Fruit fly (Drosophila melanogaster) whole organism, prepupa: Measurements from ENCODE around the gene CG7406.
A peak's percentile ranks its signal among the peaks of the same experiment; 100 is the strongest.

Experiments
- Blimp-1 ChIP-seq: fragments of 200-800 bp; sonication (Bioruptor generic); optimal IDR thresholded peaks from 3 replicates; lab custom pipeline; 2017; ENCODE audit warnings: missing biosample characterization, missing genetic modification characterization, mild to moderate bottlenecking, moderate library complexity, missing genetic modification reagents
- CG11294 ChIP-seq: fragments of 200-800 bp; sonication (Bioruptor generic); IDR thresholded peaks from 2 replicates; pipeline ENCODE4 v1.3.6; 2022; ENCODE audit warnings: missing biosample characterization, missing genetic modification characterization
- CG1621 ChIP-seq: fragments of 200-800 bp; sonication (Bioruptor generic); optimal IDR thresholded peaks from 3 replicates; lab custom pipeline; 2018; ENCODE audit warnings: missing biosample characterization, mild to moderate bottlenecking, missing genetic modification characterization
- CG16779 ChIP-seq: fragments of 200-800 bp; sonication (Bioruptor generic); optimal IDR thresholded peaks from 3 replicates; lab custom pipeline; 2017; ENCODE audit warnings: missing biosample characterization, mild to moderate bottlenecking, missing genetic modification characterization
- CG3032 ChIP-seq: fragments of 200-800 bp; optimal IDR thresholded peaks from 2 replicates; lab custom pipeline; 2019; ENCODE audit warnings: missing biosample characterization, mild to moderate bottlenecking, missing genetic modification characterization, moderate library complexity
- CG32006 ChIP-seq: fragments of 200-800 bp; sonication (Bioruptor generic); optimal IDR thresholded peaks from 3 replicates; lab custom pipeline; 2017; ENCODE audit warnings: missing biosample characterization, mild to moderate bottlenecking, missing genetic modification characterization
- CG34406 ChIP-seq: fragments of 200-800 bp; sonication (Bioruptor generic); optimal IDR thresholded peaks from 3 replicates; lab custom pipeline; 2016; ENCODE audit warnings: missing biosample characterization, missing genetic modification characterization
- CG3919 ChIP-seq: fragments of 200-800 bp; sonication (Bioruptor generic); optimal IDR thresholded peaks from 3 replicates; lab custom pipeline; 2016; ENCODE audit warnings: missing biosample characterization, missing genetic modification characterization
- CG4318 ChIP-seq: fragments of 200-800 bp; sonication (Bioruptor generic); optimal IDR thresholded peaks from 3 replicates; lab custom pipeline; 2017; ENCODE audit warnings: missing biosample characterization, mild to moderate bottlenecking, missing genetic modification characterization
- CG6276 ChIP-seq: fragments of 200-800 bp; sonication (Bioruptor generic); optimal IDR thresholded peaks from 2 replicates; lab custom pipeline; 2017; ENCODE audit warnings: missing biosample characterization, mild to moderate bottlenecking, missing genetic modification characterization
- CG6808 ChIP-seq: fragments of 200-800 bp; sonication (Bioruptor generic); optimal IDR thresholded peaks from 3 replicates; lab custom pipeline; 2017; ENCODE audit warnings: missing biosample characterization, missing genetic modification characterization, mild to moderate bottlenecking, moderate library complexity, missing genetic modification reagents
- CG8119 ChIP-seq: fragments of 200-800 bp; sonication (Bioruptor generic); IDR thresholded peaks from 3 replicates; pipeline ENCODE4 v1.3.6; 2022; ENCODE audit warnings: missing biosample characterization, missing genetic modification characterization
- CG9139 ChIP-seq: fragments of 200-800 bp; sonication (Bioruptor generic); optimal IDR thresholded peaks from 3 replicates; lab custom pipeline; 2017; ENCODE audit warnings: missing biosample characterization, mild to moderate bottlenecking, missing genetic modification characterization
- Eip78C ChIP-seq: fragments of 200-800 bp; sonication (Bioruptor generic); peaks from one replicate; lab custom pipeline; 2016; ENCODE audit warnings: missing biosample characterization, missing genetic modification characterization
- Eip93F ChIP-seq: fragments of 200-800 bp; sonication (Bioruptor generic); optimal IDR thresholded peaks from 2 replicates; lab custom pipeline; 2016; ENCODE audit warnings: missing biosample characterization, mild to moderate bottlenecking, missing genetic modification characterization
- Ets21C ChIP-seq: fragments of 200-800 bp; sonication (Bioruptor generic); optimal IDR thresholded peaks from 3 replicates; lab custom pipeline; 2016; ENCODE audit warnings: missing biosample characterization, missing genetic modification characterization
- Ets96B ChIP-seq: fragments of 200-800 bp; optimal IDR thresholded peaks from 2 replicates; lab custom pipeline; 2019; ENCODE audit warnings: missing biosample characterization, mild to moderate bottlenecking, missing genetic modification characterization, moderate library complexity
- Hr38 ChIP-seq: sonication (Bioruptor generic); optimal IDR thresholded peaks from 2 replicates; lab custom pipeline; 2016; ENCODE audit warnings: missing biosample characterization, missing genetic modification characterization
- OdsH ChIP-seq: fragments of 200-800 bp; sonication (Bioruptor generic); optimal IDR thresholded peaks from 3 replicates; lab custom pipeline; 2016; ENCODE audit warnings: missing biosample characterization, missing genetic modification characterization
- achi ChIP-seq: fragments of 200-800 bp; sonication (Bioruptor generic); optimal IDR thresholded peaks from 3 replicates; lab custom pipeline; 2016; ENCODE audit warnings: missing biosample characterization, missing genetic modification characterization
- acj6 ChIP-seq: fragments of 200-800 bp; sonication (Bioruptor generic); optimal IDR thresholded peaks from 3 replicates; lab custom pipeline; 2016; ENCODE audit warnings: missing biosample characterization, missing genetic modification characterization
- cyc ChIP-seq: fragments of 200-800 bp; sonication (Bioruptor generic); optimal IDR thresholded peaks from 3 replicates; lab custom pipeline; 2016; ENCODE audit warnings: missing biosample characterization, missing genetic modification characterization
- dac ChIP-seq: fragments of 200-800 bp; sonication (Bioruptor generic); optimal IDR thresholded peaks from 2 replicates; lab custom pipeline; 2017; ENCODE audit warnings: missing biosample characterization, mild to moderate bottlenecking, missing genetic modification characterization
- esn ChIP-seq: fragments of 200-800 bp; sonication (Bioruptor generic); optimal IDR thresholded peaks from 2 replicates; lab custom pipeline; 2016; ENCODE audit warnings: missing biosample characterization, mild to moderate bottlenecking, missing genetic modification characterization, moderate library complexity
- fd85E ChIP-seq: fragments of 200-800 bp; sonication (Bioruptor generic); optimal IDR thresholded peaks from 3 replicates; lab custom pipeline; 2016; ENCODE audit warnings: missing biosample characterization, missing genetic modification characterization
- fkh ChIP-seq: fragments of 200-800 bp; sonication (Bioruptor generic); optimal IDR thresholded peaks from 3 replicates; lab custom pipeline; 2017; ENCODE audit warnings: missing biosample characterization, mild to moderate bottlenecking, missing genetic modification characterization, moderate library complexity
- pdm3 ChIP-seq: fragments of 200-800 bp; sonication (Bioruptor generic); optimal IDR thresholded peaks from 3 replicates; lab custom pipeline; 2016; ENCODE audit warnings: missing biosample characterization, missing genetic modification characterization
- svp ChIP-seq: fragments of 200-800 bp; sonication (Bioruptor generic); peaks from one replicate; lab custom pipeline; 2016; ENCODE audit warnings: missing biosample characterization, missing genetic modification characterization
- topi ChIP-seq: fragments of 200-800 bp; sonication (Bioruptor generic); optimal IDR thresholded peaks from 3 replicates; lab custom pipeline; 2016; ENCODE audit warnings: missing biosample characterization, missing genetic modification characterization
- vri ChIP-seq: fragments of 200-800 bp; sonication (Bioruptor generic); optimal IDR thresholded peaks from 3 replicates; lab custom pipeline; 2016; ENCODE audit warnings: missing biosample characterization, mild to moderate bottlenecking, missing genetic modification characterization

The CG7406 gene

dm6 chrX:19068873-19069272 lies 8.6 kb upstream of the CG7406 start, which contains the start of gene CG34330:
TSS of gene CG34330 (minus strand) at chrX:19068973.
- TF ChIP-seq CG6276 (no peak), Blimp-1 (no peak), pdm3 (GFP tag; lab: Kevin White, UChicago) (peak; percentile 5), Ets96B (no peak), CG9139 (no peak)

- TF ChIP-seq Blimp-1, result no peak
- TF ChIP-seq vri (GFP tag; lab: Kevin White, UChicago), result peak; percentile 12
- peak; percentile 83 for TF ChIP-seq svp (GFP tag; lab: Kevin White, UChicago)
Measured at dm6 chrX:19072969-19073368, 4.6 kb upstream of the CG7406 start.

dm6 chrX:19073878-19074277 lies 3.6 kb upstream of the CG7406 start:
- no peak for TF ChIP-seq CG11294 (GFP tag; lab: Robert Waterston, UW)
- TF ChIP-seq esn (GFP tag; lab: Kevin White, UChicago), result no peak
- peak; percentile 22 for TF ChIP-seq vri (GFP tag; lab: Kevin White, UChicago)
- TF ChIP-seq Eip78C (GFP tag; lab: Kevin White, UChicago), result peak; percentile 24
- peak; percentile 31 for TF ChIP-seq fkh (GFP tag; lab: Kevin White, UChicago)
- TF ChIP-seq svp (GFP tag; lab: Kevin White, UChicago), result peak; percentile 79
- TF ChIP-seq, all 60 proteins: peak for 4

- TF ChIP-seq topi (GFP tag; lab: Kevin White, UChicago) (no peak), Eip93F (GFP tag; lab: Kevin White, UChicago) (no peak), Hr38 (GFP tag; lab: Kevin White, UChicago) (no peak), CG34406 (no peak)
- TF ChIP-seq, all 60 proteins: peak for 0
Measured at dm6 chrX:19074585-19074984, 2.9 kb upstream of the CG7406 start.

dm6 chrX:19081365-19081764 lies 3.8 kb downstream of the CG7406 start, which contains the start of gene CG14191:
TSS of gene CG14191 (plus strand) at chrX:19081665.
- TF ChIP-seq acj6 (GFP tag; lab: Kevin White, UChicago) (no peak), Blimp-1 (no peak), CG32006 (GFP tag; lab: Kevin White, UChicago) (no peak), Eip78C (GFP tag; lab: Kevin White, UChicago) (no peak), achi (GFP tag; lab: Kevin White, UChicago) (no peak)

dm6 chrX:19083190-19083589 lies 5.7 kb downstream of the CG7406 start, which contains the start of gene CG7423:
TSS of gene CG7423 (minus strand) at chrX:19083290.
- TF ChIP-seq dac (GFP tag; lab: Kevin White, UChicago), result no peak
- no peak for TF ChIP-seq Blimp-1
- no peak for TF ChIP-seq OdsH (GFP tag; lab: Kevin White, UChicago)
- no peak for TF ChIP-seq CG1621 (tag; lab: Kevin White, UChicago)
- no peak for TF ChIP-seq CG4318 (GFP tag; lab: Kevin White, UChicago)
- no peak for TF ChIP-seq fkh (GFP tag; lab: Kevin White, UChicago)
- no peak for TF ChIP-seq fd85E (GFP tag; lab: Kevin White, UChicago)
- no peak for TF ChIP-seq CG3919 (GFP tag; lab: Kevin White, UChicago)
- no peak for TF ChIP-seq acj6 (GFP tag; lab: Kevin White, UChicago)
- no peak for TF ChIP-seq CG6808 (GFP tag; lab: Kevin White, UChicago)
- no peak for TF ChIP-seq CG8119 (GFP tag; lab: Robert Waterston, UW)
- TF ChIP-seq CG16779, result no peak
- TF ChIP-seq CG9139, result no peak
- no peak for TF ChIP-seq Ets96B
- TF ChIP-seq CG3032 (tag; lab: Kevin White, UChicago), result no peak
- no peak for TF ChIP-seq cyc (GFP tag; lab: Kevin White, UChicago)

- no peak for TF ChIP-seq CG3919 (GFP tag; lab: Kevin White, UChicago)
- no peak for TF ChIP-seq fkh (GFP tag; lab: Kevin White, UChicago)
- TF ChIP-seq Ets21C (GFP tag; lab: Kevin White, UChicago), result no peak
- TF ChIP-seq CG4318 (GFP tag; lab: Kevin White, UChicago), result no peak
- no peak for TF ChIP-seq Blimp-1
Measured at dm6 chrX:19096179-19096578, 18.7 kb downstream of the CG7406 start.
